Worm (Caenorhabditis elegans) whole organism, L1 larva: ENCODE results near the gene Y38H6C.21.

Source experiments
- dpl-1 ChIP-seq, 3 experiments: fragments of 150-350 bp in 2 of 3; sonication (generic microtip) in 1 of 3; optimal IDR thresholded peaks; 2 replicates each; lab custom pipeline; 2014 to 2017; ENCODE audit warnings: missing biosample characterization in 3 of 3, missing genetic modification characterization in 3 of 3, missing genetic modification reagents in 3 of 3
- jun-1 ChIP-seq: fragments of 150-350 bp; optimal IDR thresholded peaks from 2 replicates; lab custom pipeline; 2014; ENCODE audit warnings: missing biosample characterization, missing genetic modification reagents, missing genetic modification characterization
- lin-15B ChIP-seq: fragments of 150-350 bp; sonication (generic microtip); optimal IDR thresholded peaks from 3 replicates; lab custom pipeline; 2014; ENCODE audit warnings: missing biosample characterization, missing genetic modification characterization
- nhr-237 ChIP-seq: fragments of 150-350 bp; optimal IDR thresholded peaks from 2 replicates; lab custom pipeline; 2014; ENCODE audit warnings: missing biosample characterization, missing genetic modification characterization
- swsn-7 ChIP-seq: sonication (generic microtip); optimal IDR thresholded peaks from 2 replicates; lab custom pipeline; 2016; ENCODE audit warnings: missing genetic modification characterization, missing compliant biosample characterization

ce11 chrV:20597076-20597475 is 42.0 kb upstream of the Y38H6C.21 start, which contains the start of gene F46B3.1:
- TF ChIP-seq dpl-1 (GFP tag; optimal IDR thresholded peaks at IDR 0.05; lab: Kevin White, UChicago) (no peak), lin-15B (tag; lab: Kevin White, UChicago) (no peak), jun-1 (tag; lab: Kevin White, UChicago) (no peak), swsn-7 (no peak), nhr-237 (tag; lab: Kevin White, UChicago) (no peak)
